Worm (Caenorhabditis elegans) whole organism, L3 larva: Measurements from ENCODE around the gene C25G4.7.

Source experiments
- R02D3.7 ChIP-seq: fragments of 150-350 bp; optimal IDR thresholded peaks from 2 replicates; lab custom pipeline; 2014; ENCODE audit warnings: missing biosample characterization, missing genetic modification characterization
- daf-12 ChIP-seq: fragments of 150-350 bp; optimal IDR thresholded peaks from 2 replicates; lab custom pipeline; 2014; ENCODE audit warnings: missing biosample characterization, missing genetic modification reagents, missing genetic modification characterization
- mdl-1 ChIP-seq: fragments of 150-350 bp; optimal IDR thresholded peaks from 2 replicates; lab custom pipeline; 2014; ENCODE audit warnings: missing biosample characterization, missing genetic modification characterization
- snpc-4 ChIP-seq: fragments of 150-350 bp; optimal IDR thresholded peaks from 2 replicates; lab custom pipeline; 2014; ENCODE audit warnings: missing biosample characterization, missing genetic modification characterization

DNA sequence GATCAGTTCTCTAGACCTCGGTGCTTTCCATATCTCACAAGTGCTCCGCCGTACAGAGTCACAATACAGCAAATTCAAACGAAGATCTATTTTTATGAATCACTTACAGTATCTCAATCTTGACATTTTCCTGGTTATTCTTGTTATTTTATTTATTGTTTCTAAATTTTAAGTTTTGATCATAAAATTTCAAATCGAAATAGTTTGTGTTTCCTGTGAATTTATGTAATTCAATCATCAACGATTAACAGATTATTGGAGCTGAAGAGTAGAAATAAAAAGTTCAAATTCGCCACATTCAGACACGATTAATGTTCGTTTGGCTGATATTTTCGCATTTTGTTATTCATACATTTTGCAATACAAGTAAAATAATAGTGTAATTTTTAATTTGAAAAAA lies 24.4 kb upstream of the C25G4.7 start, which contains the start of gene clec-184:
- TF ChIP-seq daf-12 (tag; lab: Kevin White, UChicago) (no peak), mdl-1 (tag; lab: Kevin White, UChicago) (no peak), snpc-4 (tag; lab: Kevin White, UChicago) (no peak), R02D3.7 (no peak)
